Worm (Caenorhabditis elegans) whole organism, L1 larva: ENCODE measurements around the gene T24B8.3.
A peak's percentile ranks its signal among the peaks of the same experiment; 100 is the strongest.

ENCODE experiments used
- C34B4.2 ChIP-seq: sonication (generic microtip); optimal IDR thresholded peaks from 2 replicates; lab custom pipeline; 2017; ENCODE audit warnings: mild to moderate bottlenecking, missing genetic modification characterization, missing compliant biosample characterization
- Y116A8C.19 ChIP-seq: sonication (generic microtip); optimal IDR thresholded peaks from 2 replicates; lab custom pipeline; 2016; ENCODE audit warnings: missing compliant biosample characterization, missing genetic modification characterization, borderline replicate concordance
- ama-1 ChIP-seq: fragments of 150-350 bp; optimal IDR thresholded peaks from 2 replicates; lab custom pipeline; 2014
- blmp-1 ChIP-seq: fragments of 150-350 bp; optimal IDR thresholded peaks from 2 replicates; lab custom pipeline; 2014; ENCODE audit warnings: missing biosample characterization, missing genetic modification characterization
- dpl-1 ChIP-seq, 3 experiments: fragments of 150-350 bp in 2 of 3; sonication (generic microtip) in 1 of 3; optimal IDR thresholded peaks; 2 replicates each; lab custom pipeline; 2014 to 2017; ENCODE audit warnings: missing biosample characterization in 3 of 3, missing genetic modification characterization in 3 of 3, missing genetic modification reagents in 3 of 3
- dsc-1 ChIP-seq: sonication (generic microtip); optimal IDR thresholded peaks from 2 replicates; lab custom pipeline; 2016; ENCODE audit warnings: mild to moderate bottlenecking, missing genetic modification characterization, missing compliant biosample characterization
- efl-1 ChIP-seq, 4 experiments: fragments of 150-350 bp; optimal IDR thresholded peaks in 3 of 4; peaks in 1 of 4; 1 replicate in 1 of 4; 2 replicates in 3 of 4; lab custom pipeline; 2014; ENCODE audit warnings: missing biosample characterization in 2 of 4, missing genetic modification characterization in 2 of 4, missing genetic modification reagents in 2 of 4
- efl-3 ChIP-seq: fragments of 200-800 bp; sonication (Bioruptor generic); optimal IDR thresholded peaks from 2 replicates; lab custom pipeline; 2018; ENCODE audit warnings: mild to moderate bottlenecking, missing genetic modification characterization, missing compliant biosample characterization
- fkh-10 ChIP-seq: sonication (generic microtip); optimal IDR thresholded peaks from 2 replicates; lab custom pipeline; 2017; ENCODE audit warnings: missing biosample characterization, missing genetic modification reagents, missing genetic modification characterization
- fkh-4 ChIP-seq: sonication (generic microtip); optimal IDR thresholded peaks from 2 replicates; lab custom pipeline; 2016; ENCODE audit warnings: missing compliant biosample characterization, missing genetic modification characterization, borderline replicate concordance
- hlh-17 ChIP-seq: fragments of 200-800 bp; sonication (Bioruptor generic); optimal IDR thresholded peaks from 2 replicates; lab custom pipeline; 2018; ENCODE audit warnings: missing genetic modification characterization, mild to moderate bottlenecking, missing compliant biosample characterization, moderate library complexity, borderline replicate concordance
- jun-1 ChIP-seq: fragments of 150-350 bp; optimal IDR thresholded peaks from 2 replicates; lab custom pipeline; 2014; ENCODE audit warnings: missing biosample characterization, missing genetic modification reagents, missing genetic modification characterization
- lin-14 ChIP-seq: fragments of 200-800 bp; sonication (Bioruptor generic); optimal IDR thresholded peaks from 2 replicates; lab custom pipeline; 2018; ENCODE audit warnings: mild to moderate bottlenecking, missing genetic modification characterization, moderate library complexity, missing compliant biosample characterization
- lin-35 ChIP-seq, 2 experiments: fragments of 150-350 bp; optimal IDR thresholded peaks; 2 replicates each; lab custom pipeline; 2014; ENCODE audit warnings: missing biosample characterization in 2 of 2, missing genetic modification characterization in 2 of 2, missing genetic modification reagents in 2 of 2
- mep-1 ChIP-seq: fragments of 150-350 bp; optimal IDR thresholded peaks from 2 replicates; lab custom pipeline; 2014; ENCODE audit warnings: missing biosample characterization, missing genetic modification characterization
- nhr-11 ChIP-seq: fragments of 150-350 bp; optimal IDR thresholded peaks from 2 replicates; lab custom pipeline; 2014; ENCODE audit warnings: missing biosample characterization, missing genetic modification characterization
- nhr-20 ChIP-seq: sonication (generic microtip); optimal IDR thresholded peaks from 2 replicates; lab custom pipeline; 2016; ENCODE audit warnings: mild to moderate bottlenecking, missing genetic modification characterization, missing compliant biosample characterization
- nhr-47 ChIP-seq: sonication (generic microtip); optimal IDR thresholded peaks from 2 replicates; lab custom pipeline; 2016; ENCODE audit warnings: mild to moderate bottlenecking, missing genetic modification characterization, moderate library complexity, missing compliant biosample characterization
- nhr-71 ChIP-seq: sonication (generic microtip); optimal IDR thresholded peaks from 2 replicates; lab custom pipeline; 2016; ENCODE audit warnings: mild to moderate bottlenecking, missing genetic modification characterization, moderate library complexity, missing compliant biosample characterization
- nhr-84 ChIP-seq: sonication (generic microtip); optimal IDR thresholded peaks from 2 replicates; lab custom pipeline; 2017; ENCODE audit warnings: missing biosample characterization, missing genetic modification characterization
- nhr-85 ChIP-seq: sonication (generic microtip); peaks from one replicate; lab custom pipeline; 2016; ENCODE audit warnings: missing genetic modification characterization, inconsistent platforms, missing compliant biosample characterization
- pag-3 ChIP-seq: sonication (generic microtip); optimal IDR thresholded peaks from 2 replicates; lab custom pipeline; 2017; ENCODE audit warnings: missing genetic modification characterization, mild to moderate bottlenecking, missing compliant biosample characterization, antibody characterized with exemption, borderline replicate concordance; ENCODE audit not compliant: insufficient read depth
- rnt-1 ChIP-seq: sonication (generic microtip); optimal IDR thresholded peaks from 2 replicates; lab custom pipeline; 2016; ENCODE audit warnings: mild to moderate bottlenecking, missing genetic modification characterization, moderate library complexity, missing compliant biosample characterization
- snu-23 ChIP-seq: sonication (generic microtip); optimal IDR thresholded peaks from 2 replicates; lab custom pipeline; 2016; ENCODE audit warnings: missing genetic modification characterization, missing compliant biosample characterization
- unc-86 ChIP-seq: sonication (generic microtip); optimal IDR thresholded peaks from 2 replicates; lab custom pipeline; 2016; ENCODE audit warnings: missing genetic modification characterization, missing compliant biosample characterization
- vab-15 ChIP-seq: sonication (generic microtip); optimal IDR thresholded peaks from 2 replicates; lab custom pipeline; 2017; ENCODE audit warnings: missing genotype, mild to moderate bottlenecking, missing genetic modification characterization, missing compliant biosample characterization
- xbp-1 ChIP-seq: sonication (generic microtip); optimal IDR thresholded peaks from 2 replicates; lab custom pipeline; 2016; ENCODE audit warnings: missing genetic modification characterization, missing compliant biosample characterization
- zag-1 ChIP-seq: fragments of 150-350 bp; optimal IDR thresholded peaks from 2 replicates; lab custom pipeline; 2014; ENCODE audit warnings: missing biosample characterization, missing genetic modification characterization
- ztf-4 ChIP-seq: fragments of 150-350 bp; optimal IDR thresholded peaks from 2 replicates; lab custom pipeline; 2014; ENCODE audit warnings: missing biosample characterization, missing genetic modification characterization

The T24B8.3 gene

DNA sequence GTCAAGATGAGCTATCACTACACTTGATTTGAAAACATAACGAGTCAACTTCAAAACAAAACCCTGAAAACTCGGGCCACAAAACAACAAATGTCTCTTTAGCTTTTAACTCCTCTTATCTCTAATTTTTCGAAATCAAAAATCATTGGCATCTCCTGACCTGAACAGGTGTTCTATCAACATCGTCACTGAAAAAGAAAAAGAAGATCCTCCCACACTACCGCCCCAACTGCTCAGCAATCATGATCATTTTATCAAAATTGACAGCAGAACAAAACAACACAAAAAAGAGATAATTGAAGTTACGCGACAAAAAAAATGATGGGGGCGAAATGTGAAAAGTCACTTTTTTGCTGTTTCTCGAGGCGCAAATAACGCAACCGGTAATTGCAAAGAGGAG lies 17.4 kb upstream of the T24B8.3 start:
- TF ChIP-seq nhr-11 (no peak), lin-14 (peak; percentile 56), nhr-71 (tag; lab: Kevin White, UChicago) (peak; percentile 25), nhr-20 (tag; lab: Kevin White, UChicago) (no peak), nhr-85 (tag; lab: Kevin White, UChicago) (no peak), lin-35 (GFP tag; optimal IDR thresholded peaks at IDR 0.05; lab: Kevin White, UChicago) (no peak), pag-3 (peak; percentile 23), vab-15 (tag; lab: Kevin White, UChicago) (no peak), hlh-17 (no peak), efl-3 (no peak), rnt-1 (tag; lab: Kevin White, UChicago) (peak; percentile 31), snu-23 (GFP tag; lab: Kevin White, UChicago) (no peak)

DNA sequence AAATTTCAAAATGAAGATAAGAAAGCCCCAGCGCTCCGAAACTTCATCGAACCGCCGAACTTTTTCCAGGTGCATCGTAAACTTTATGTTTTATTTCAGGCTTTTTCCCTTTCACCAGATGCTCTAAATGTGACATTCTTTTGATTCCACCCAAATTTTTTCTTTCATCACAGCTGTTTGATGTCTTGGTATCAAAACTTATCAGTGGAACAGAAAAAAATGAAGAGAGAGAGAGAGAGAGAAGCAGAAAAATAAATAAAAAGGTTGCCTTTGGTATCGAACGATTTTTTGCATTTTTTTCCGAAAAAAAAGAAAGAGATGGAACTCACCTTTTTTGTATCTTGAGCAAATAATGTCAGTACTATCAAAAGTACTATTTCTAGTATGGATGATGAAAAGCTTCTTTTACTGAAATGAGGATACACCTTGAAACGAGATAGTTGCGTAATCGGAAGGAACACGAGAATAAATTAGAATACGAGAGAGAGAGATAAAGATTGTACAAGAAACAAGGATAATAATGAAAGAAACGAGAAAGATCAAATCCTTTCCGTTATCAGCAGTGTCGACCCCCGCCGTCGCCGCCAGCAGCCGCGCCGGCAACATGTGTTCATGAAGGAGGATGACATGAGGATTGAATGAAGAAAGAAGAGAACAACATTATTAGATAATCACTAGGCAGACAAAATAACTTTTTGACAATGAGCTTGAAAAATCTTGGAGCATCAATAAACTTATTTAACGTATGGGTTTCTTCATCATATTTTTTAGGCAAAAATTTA lies 15.4 kb upstream of the T24B8.3 start:
- TF ChIP-seq nhr-71 (tag; lab: Kevin White, UChicago) (peak; percentile 16), blmp-1 (peak; percentile 4), efl-1 (optimal IDR thresholded peaks at IDR 0.05; lab: Kevin White, UChicago) (no peak), efl-1 (GFP tag; optimal IDR thresholded peaks at IDR 0.05 in 1 of 2; lab: Kevin White, UChicago) (peak in 1 of 2 experiments; percentile 44), zag-1 (tag; lab: Kevin White, UChicago) (no peak), nhr-84 (no peak), ztf-4 (no peak), rnt-1 (tag; lab: Kevin White, UChicago) (peak; percentile 29), jun-1 (no peak), Y116A8C.19 (tag; lab: Kevin White, UChicago) (no peak), lin-14 (peak; percentile 56), ama-1 (lab: Kevin White, UChicago) (no peak)

DNA sequence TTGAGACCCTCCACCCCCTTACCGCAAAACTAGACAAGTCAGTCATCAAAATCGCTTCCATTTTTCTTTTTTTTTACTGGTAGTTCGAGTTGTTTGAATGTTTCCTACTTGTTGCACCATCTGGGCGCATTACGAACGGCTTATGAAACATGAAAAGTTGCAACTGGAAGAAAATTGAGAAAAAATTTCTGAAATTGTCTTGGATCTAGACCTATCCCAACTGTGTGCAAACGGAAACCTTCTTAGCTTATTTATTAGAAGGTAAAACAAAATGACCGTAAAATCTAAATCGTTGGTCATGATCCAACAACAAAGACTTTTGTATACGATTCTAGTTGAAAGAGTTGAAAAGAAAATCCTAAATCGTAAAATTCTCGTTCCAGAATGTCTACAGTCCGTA lies 13.6 kb upstream of the T24B8.3 start:
- TF ChIP-seq efl-1 (optimal IDR thresholded peaks at IDR 0.05; lab: Kevin White, UChicago) (no peak), efl-1 (GFP tag; optimal IDR thresholded peaks at IDR 0.05 in 1 of 2; lab: Kevin White, UChicago) (peak in 1 of 2 experiments; percentile 21), nhr-84 (no peak)

DNA sequence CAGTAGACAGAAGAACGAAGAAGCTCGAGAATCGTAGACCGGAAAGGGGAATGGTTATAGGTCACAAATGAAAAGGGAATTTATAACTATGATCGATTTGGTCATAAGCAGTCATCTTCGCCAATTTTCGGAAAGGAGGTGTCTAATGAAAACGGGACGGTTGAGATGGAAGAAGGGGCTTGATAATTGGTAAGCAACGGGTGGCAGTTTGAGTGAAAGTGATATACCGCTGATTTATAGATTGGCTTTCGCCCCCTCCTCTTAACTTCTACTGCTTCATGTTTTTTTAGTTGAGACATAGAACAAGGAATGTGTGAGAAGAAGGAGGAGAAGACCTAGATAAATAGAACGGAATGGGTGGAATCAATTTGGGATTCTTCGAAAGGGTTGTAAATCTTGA lies 11.8 kb upstream of the T24B8.3 start:
- TF ChIP-seq dsc-1 (peak; percentile 6), blmp-1 (peak; percentile 72), C34B4.2 (tag; lab: Kevin White, UChicago) (no peak)

DNA sequence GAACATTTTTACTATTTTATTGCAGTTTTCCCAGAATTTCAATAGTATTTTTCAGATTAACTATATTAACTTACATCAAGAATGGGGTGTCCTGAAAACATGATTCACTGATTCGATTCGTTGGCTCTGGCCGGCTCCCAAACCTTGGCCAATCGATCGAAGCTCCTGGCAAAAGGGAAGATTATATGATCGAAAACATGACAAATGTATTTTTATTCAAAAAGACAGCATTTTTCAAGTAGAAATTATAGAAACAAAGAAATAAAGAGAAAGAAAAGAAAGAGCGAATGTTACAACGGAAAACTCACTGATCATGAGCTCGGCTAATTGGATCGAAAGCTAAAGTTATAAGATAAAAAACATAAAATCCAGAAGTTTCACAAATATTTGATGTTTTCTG lies 9.8 kb upstream of the T24B8.3 start, which contains the start of gene T24B8.4:
TSS of gene T24B8.4 (minus strand) at position 101 of the 400 bp plus-strand sequence.
- no peak for TF ChIP-seq fkh-4
- no peak for TF ChIP-seq unc-86 (tag; lab: Kevin White, UChicago)
- no peak for TF ChIP-seq mep-1 (tag; lab: Kevin White, UChicago)
- no peak for TF ChIP-seq dpl-1 (GFP tag; optimal IDR thresholded peaks at IDR 0.05; lab: Kevin White, UChicago)
- no peak for TF ChIP-seq nhr-85 (tag; lab: Kevin White, UChicago)

DNA sequence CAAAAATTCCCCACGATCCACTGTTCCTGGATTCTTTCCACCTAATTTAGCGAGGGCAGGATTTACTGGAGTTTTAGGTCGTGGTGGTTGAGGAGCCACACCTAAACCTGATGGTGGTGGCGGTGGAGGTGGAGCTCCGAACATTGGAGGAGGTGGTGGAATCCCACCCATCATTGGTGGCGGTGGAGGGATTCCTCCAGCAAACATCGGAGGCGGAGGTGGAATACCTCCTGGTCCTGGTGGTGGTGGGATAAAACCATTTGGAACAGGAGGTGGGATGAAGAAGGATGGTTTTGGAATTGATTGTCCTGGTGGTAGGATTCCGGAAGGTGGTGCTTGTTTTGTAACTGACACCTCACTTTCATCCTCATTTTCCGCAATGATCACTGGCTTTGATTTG lies 8.9 kb upstream of the T24B8.3 start:
- TF ChIP-seq nhr-71 (tag; lab: Kevin White, UChicago) = no peak
- TF ChIP-seq fkh-10 = no peak
- no peak for TF ChIP-seq nhr-47 (tag; lab: Kevin White, UChicago)
- no peak for TF ChIP-seq C34B4.2 (tag; lab: Kevin White, UChicago)
- no peak for TF ChIP-seq unc-86 (tag; lab: Kevin White, UChicago)
- TF ChIP-seq jun-1 = no peak
- no peak for TF ChIP-seq xbp-1 (tag; lab: Kevin White, UChicago)
- TF ChIP-seq, all 84 proteins: peak for 0
